Fruit fly (Drosophila melanogaster): ENCODE data around the gene CG3345.

CG3345 gene

DNA sequence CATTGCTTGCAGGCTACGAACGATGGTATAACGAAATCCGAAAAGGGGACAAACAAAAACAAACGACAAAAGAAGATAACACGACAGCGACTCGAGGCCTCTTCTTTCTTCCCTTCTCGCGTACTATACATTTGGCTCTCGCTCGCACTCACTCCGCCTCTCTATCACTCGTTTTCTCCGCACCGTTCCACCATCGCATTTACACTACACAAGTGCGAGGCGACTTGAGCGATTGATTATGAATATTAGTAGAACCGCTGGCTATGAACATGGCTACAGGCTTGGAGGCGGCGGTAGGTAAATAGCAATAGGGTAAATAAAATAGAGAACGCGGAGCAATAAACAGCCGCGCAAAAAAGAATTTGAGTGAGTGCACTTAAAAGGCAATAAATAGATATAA is 48.4 kb upstream of the CG3345 start (continued):
- TF ChIP-seq Abd-B (GFP tag; optimal IDR thresholded peaks at IDR 0.05), result no peak
- no peak for TF ChIP-seq CG2678 (tag; optimal IDR thresholded peaks at IDR 0.05)
- no peak for TF ChIP-seq pho (GFP tag; optimal IDR thresholded peaks at IDR 0.05)
- TF ChIP-seq eve (GFP tag; optimal IDR thresholded peaks at IDR 0.05), result no peak
- TF ChIP-seq B-H1 (GFP tag; IDR thresholded peaks at IDR 0.05), result no peak
- no peak for TF ChIP-seq CG13287 (GFP tag; IDR thresholded peaks at IDR 0.05; ENCODE audit: partially characterized antibody)
- TF ChIP-seq nerfin-1 (tag; optimal IDR thresholded peaks at IDR 0.05), result no peak
- peak; percentile 2 for TF ChIP-seq HLHmδ (GFP tag; optimal IDR thresholded peaks at IDR 0.05)
- TF ChIP-seq scrt (GFP tag; optimal IDR thresholded peaks at IDR 0.05), result no peak
- no peak for TF ChIP-seq pzg (GFP tag; optimal IDR thresholded peaks at IDR 0.05)
- no peak for TF ChIP-seq tx (GFP tag; optimal IDR thresholded peaks at IDR 0.05)
- TF ChIP-seq Sry-δ (GFP tag; optimal IDR thresholded peaks at IDR 0.05), result no peak
- peak in 1 of 2 experiments; percentile 60 for TF ChIP-seq Pdp1 (GFP tag; optimal IDR thresholded peaks at IDR 0.05)
- no peak for TF ChIP-seq CG7786 (GFP tag; optimal IDR thresholded peaks at IDR 0.05)
- TF ChIP-seq Tbp (GFP tag; optimal IDR thresholded peaks at IDR 0.05), result no peak
- TF ChIP-seq CG17802 (tag; optimal IDR thresholded peaks at IDR 0.05), result no peak
- peak; percentile 24 for TF ChIP-seq Asciz (GFP tag; optimal IDR thresholded peaks at IDR 0.05)
- no peak for TF ChIP-seq CG3281 (GFP tag; optimal IDR thresholded peaks at IDR 0.05)
- no peak for TF ChIP-seq CG32772 (GFP tag; IDR thresholded peaks at IDR 0.05)
- TF ChIP-seq MBD-R2 (GFP tag; IDR thresholded peaks at IDR 0.05), result no peak
- TF ChIP-seq CG34422 (GFP tag; IDR thresholded peaks at IDR 0.05), result no peak
- TF ChIP-seq stwl (tag; optimal IDR thresholded peaks at IDR 0.05), result no peak
- no peak for TF ChIP-seq gt (GFP tag; IDR thresholded peaks at IDR 0.05)
- TF ChIP-seq lilli (GFP tag; optimal IDR thresholded peaks at IDR 0.05), result peak; percentile 1
- no peak for TF ChIP-seq hbn (GFP tag; IDR thresholded peaks at IDR 0.05; ENCODE audit: partially characterized antibody)
- TF ChIP-seq p53 (GFP tag; optimal IDR thresholded peaks at IDR 0.05), result no peak
- no peak for TF ChIP-seq HLH54F (GFP tag; optimal IDR thresholded peaks at IDR 0.05)
- no peak for TF ChIP-seq Side (GFP tag; optimal IDR thresholded peaks at IDR 0.05)
- no peak for TF ChIP-seq CG12219 (GFP tag; optimal IDR thresholded peaks at IDR 0.05)
- TF ChIP-seq crol (GFP tag; IDR thresholded peaks at IDR 0.05), result peak; percentile 83
- peak; percentile 25 for TF ChIP-seq CHES-1-like (GFP tag; optimal IDR thresholded peaks at IDR 0.05)
- no peak for TF ChIP-seq zf30C (GFP tag; optimal IDR thresholded peaks at IDR 0.05)
- TF ChIP-seq H15 (GFP tag; IDR thresholded peaks at IDR 0.05), result no peak
- peak; percentile 95 for TF ChIP-seq psq (GFP tag; optimal IDR thresholded peaks at IDR 0.05)
- TF ChIP-seq CG13624 (GFP tag; optimal IDR thresholded peaks at IDR 0.05), result peak; percentile 5
- TF ChIP-seq CG33213 (GFP tag; optimal IDR thresholded peaks at IDR 0.05), result peak; percentile 49
- no peak for TF ChIP-seq gce (GFP tag; IDR thresholded peaks at IDR 0.05)
- no peak for TF ChIP-seq CG4730 (GFP tag; IDR thresholded peaks at IDR 0.05)
- no peak for TF ChIP-seq CG12769 (tag; optimal IDR thresholded peaks at IDR 0.05)
- peak; percentile 1 for TF ChIP-seq CG11723 (GFP tag; optimal IDR thresholded peaks at IDR 0.05)
- no peak for TF ChIP-seq CG5953 (GFP tag; IDR thresholded peaks at IDR 0.05)
- no peak for TF ChIP-seq fd102C (GFP tag; optimal IDR thresholded peaks at IDR 0.05)
- no peak for TF ChIP-seq crp (GFP tag; optimal IDR thresholded peaks at IDR 0.05)
- TF ChIP-seq CG9797 (GFP tag; optimal IDR thresholded peaks at IDR 0.05), result no peak
- TF ChIP-seq CG31224 (GFP tag; IDR thresholded peaks at IDR 0.05), result no peak
- TF ChIP-seq CG18599 (GFP tag; optimal IDR thresholded peaks at IDR 0.05), result no peak
- TF ChIP-seq CG1024 (GFP tag; IDR thresholded peaks at IDR 0.05), result peak; percentile 28; the same call in 1 of the 2 replicates
- TF ChIP-seq nerfin-2 (GFP tag; IDR thresholded peaks at IDR 0.05; ENCODE audit: partially characterized antibody), result no peak
- peak; percentile 47 for TF ChIP-seq kni (GFP tag; optimal IDR thresholded peaks at IDR 0.05)
- peak; percentile 18 for TF ChIP-seq CG10209 (GFP tag; optimal IDR thresholded peaks at IDR 0.05)
- TF ChIP-seq sc (optimal IDR thresholded peaks at IDR 0.05), result no peak
- no peak for TF ChIP-seq sc (GFP tag; optimal IDR thresholded peaks at IDR 0.05)
